Worm (Caenorhabditis elegans) whole organism, mixed stage, embryonic: ENCODE results near the gene ram-5.

Experiments used
- ceh-39 ChIP-seq: fragments of 150-350 bp; optimal IDR thresholded peaks from 2 replicates; lab custom pipeline; 2014; ENCODE audit warnings: missing biosample characterization, missing genetic modification characterization
- nhr-28 ChIP-seq: fragments of 150-350 bp; optimal IDR thresholded peaks from 2 replicates; lab custom pipeline; 2014; ENCODE audit warnings: missing biosample characterization, missing genetic modification characterization

DNA sequence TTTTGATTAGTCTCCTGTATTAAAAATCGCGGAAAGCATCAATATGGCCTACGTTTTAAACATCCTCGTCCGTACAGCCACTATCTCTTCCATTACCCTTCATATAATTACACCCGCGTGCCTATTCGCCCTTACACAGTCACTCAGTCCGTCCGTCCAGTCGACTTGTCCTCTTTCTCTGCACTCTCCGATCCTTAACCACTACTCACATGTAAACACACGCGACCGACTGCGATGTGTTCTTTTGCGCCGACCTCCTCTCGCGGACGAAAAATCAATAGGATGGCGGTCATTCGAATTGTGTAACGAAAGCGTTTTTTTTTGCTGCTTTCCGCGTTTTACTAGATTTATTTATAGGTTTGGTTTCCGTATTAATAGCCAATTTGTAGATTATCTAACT is 52.7 kb downstream of the ram-5 start, which contains the start of gene eor-2:
- TF ChIP-seq nhr-28 (tag; lab: Kevin White, UChicago), result no peak
- no peak for TF ChIP-seq ceh-39 (tag; lab: Kevin White, UChicago)
